Fruit fly (Drosophila melanogaster) whole organism, embryonic: ENCODE data around the gene CG32192.

Experiments
- Atf-2 ChIP-seq: fragments of 200-800 bp; sonication (Bioruptor generic); optimal IDR thresholded peaks from 2 replicates; lab custom pipeline; 2016; ENCODE audit warnings: missing biosample characterization, missing genetic modification characterization
- CG11723 ChIP-seq: fragments of 200-800 bp; sonication (Bioruptor generic); optimal IDR thresholded peaks from 2 replicates; lab custom pipeline; 2017; ENCODE audit warnings: missing biosample characterization, mild to moderate bottlenecking, missing genetic modification characterization
- CG13624 ChIP-seq: fragments of 200-800 bp; sonication (Bioruptor generic); optimal IDR thresholded peaks from 2 replicates; lab custom pipeline; 2016; ENCODE audit warnings: missing biosample characterization, missing genetic modification characterization
- CG14860 ChIP-seq: fragments of 200-800 bp; sonication (Bioruptor generic); IDR thresholded peaks from 3 replicates; pipeline ENCODE4 v1.3.6; 2022; ENCODE audit warnings: missing biosample characterization, missing genetic modification characterization; ENCODE audit not compliant: partially characterized antibody
- CG1529 ChIP-seq: fragments of 200-800 bp; sonication (Bioruptor generic); optimal IDR thresholded peaks from 3 replicates; lab custom pipeline; 2018; ENCODE audit warnings: missing biosample characterization, missing genetic modification characterization
- CG15601 ChIP-seq: fragments of 200-800 bp; sonication (Bioruptor generic); optimal IDR thresholded peaks from 3 replicates; lab custom pipeline; 2019; ENCODE audit warnings: missing biosample characterization, mild to moderate bottlenecking, missing genetic modification characterization, moderate library complexity
- CG16815 ChIP-seq: fragments of 200-800 bp; sonication (Bioruptor generic); optimal IDR thresholded peaks from 3 replicates; lab custom pipeline; 2017; ENCODE audit warnings: missing biosample characterization, mild to moderate bottlenecking, missing genetic modification characterization
- CG18476 ChIP-seq: fragments of 200-800 bp; sonication (Bioruptor generic); optimal IDR thresholded peaks from 2 replicates; lab custom pipeline; 2016; ENCODE audit warnings: missing biosample characterization, mild to moderate bottlenecking, missing genetic modification characterization
- CG30403 ChIP-seq: fragments of 200-800 bp; sonication (Bioruptor generic); optimal IDR thresholded peaks from 3 replicates; lab custom pipeline; 2016; ENCODE audit warnings: missing biosample characterization, missing genetic modification characterization
- CG3281 ChIP-seq: fragments of 200-800 bp; sonication (Bioruptor generic); optimal IDR thresholded peaks from 3 replicates; lab custom pipeline; 2017; ENCODE audit warnings: missing biosample characterization, mild to moderate bottlenecking, missing genetic modification characterization
- CG3726 ChIP-seq: fragments of 200-800 bp; sonication (Bioruptor generic); IDR thresholded peaks from 3 replicates; pipeline ENCODE4, ENCODE4 v1.3.6; 2022; ENCODE audit warnings: missing biosample characterization, missing genetic modification characterization
- CG4617 ChIP-seq: fragments of 200-800 bp; sonication (Bioruptor generic); optimal IDR thresholded peaks from 3 replicates; lab custom pipeline; 2016; ENCODE audit warnings: missing biosample characterization, missing genetic modification characterization, borderline replicate concordance
- CG4730 ChIP-seq: fragments of 200-800 bp; sonication (Bioruptor generic); IDR thresholded peaks from 2 replicates; pipeline ENCODE4 v1.3.6; 2022; ENCODE audit warnings: missing biosample characterization, missing genetic modification characterization
- CG6683 ChIP-seq: fragments of 200-800 bp; sonication (Bioruptor generic); optimal IDR thresholded peaks from 2 replicates; lab custom pipeline; 2017; ENCODE audit warnings: missing biosample characterization, mild to moderate bottlenecking, missing genetic modification characterization, missing genetic modification reagents
- CG7987 ChIP-seq: fragments of 200-800 bp; sonication (Bioruptor generic); optimal IDR thresholded peaks from 2 replicates; lab custom pipeline; 2018; ENCODE audit warnings: missing biosample characterization, mild to moderate bottlenecking, missing genetic modification characterization, moderate library complexity
- CG8290 ChIP-seq, 3 experiments: fragments of 200-800 bp; sonication (Bioruptor generic); optimal IDR thresholded peaks; 2 replicates each; lab custom pipeline; 2016 to 2019; ENCODE audit warnings: missing biosample characterization in 3 of 3, missing genetic modification characterization in 3 of 3, mild to moderate bottlenecking in 2 of 3, moderate library complexity in 1 of 3
- CG9727 ChIP-seq: fragments of 200-800 bp; sonication (Bioruptor generic); optimal IDR thresholded peaks from 3 replicates; lab custom pipeline; 2017; ENCODE audit warnings: missing biosample characterization, mild to moderate bottlenecking, missing genetic modification characterization
- CG9817 ChIP-seq: fragments of 200-800 bp; sonication (Bioruptor generic); optimal IDR thresholded peaks from 2 replicates; lab custom pipeline; 2018; ENCODE audit warnings: missing biosample characterization, mild to moderate bottlenecking, missing genetic modification characterization, moderate library complexity
- CTCF ChIP-seq: fragments of 200-800 bp; sonication (Bioruptor generic); optimal IDR thresholded peaks from 2 replicates; lab custom pipeline; 2017; ENCODE audit warnings: missing biosample characterization, mild to moderate bottlenecking, missing genetic modification characterization, moderate library complexity
- Camta ChIP-seq: fragments of 200-800 bp; sonication (Bioruptor generic); optimal IDR thresholded peaks from 2 replicates; lab custom pipeline; 2016; ENCODE audit warnings: missing biosample characterization, missing genetic modification characterization
- CrebB ChIP-seq: fragments of 200-800 bp; sonication (Bioruptor generic); optimal IDR thresholded peaks from 3 replicates; lab custom pipeline; 2018; ENCODE audit warnings: missing biosample characterization, mild to moderate bottlenecking, missing genetic modification characterization
- Dbx ChIP-seq: fragments of 200-800 bp; sonication (Bioruptor generic); IDR thresholded peaks from 3 replicates; pipeline ENCODE4 v1.3.6; 2022; ENCODE audit warnings: missing biosample characterization, missing genetic modification characterization
- Dip3 ChIP-seq: fragments of 200-800 bp; sonication (Bioruptor generic); optimal IDR thresholded peaks from 3 replicates; lab custom pipeline; 2016; ENCODE audit warnings: missing biosample characterization, missing genetic modification characterization
- Elba2 ChIP-seq: fragments of 200-800 bp; sonication (Bioruptor generic); optimal IDR thresholded peaks from 3 replicates; lab custom pipeline; 2016; ENCODE audit warnings: missing biosample characterization, missing genetic modification characterization
- HLHmδ ChIP-seq: fragments of 200-800 bp; sonication (Bioruptor generic); optimal IDR thresholded peaks from 2 replicates; lab custom pipeline; 2018; ENCODE audit warnings: missing biosample characterization, mild to moderate bottlenecking, missing genetic modification characterization, moderate library complexity
- HmgD ChIP-seq: fragments of 200-800 bp; sonication (Bioruptor generic); optimal IDR thresholded peaks from 3 replicates; lab custom pipeline; 2016; ENCODE audit warnings: missing biosample characterization, missing genetic modification characterization
- Hr78 ChIP-seq, 2 experiments: fragments of 200-800 bp in 1 of 2; fragments of >200 bp in 1 of 2; sonication (Bioruptor generic) in 1 of 2; optimal IDR thresholded peaks; 2 replicates each; lab custom pipeline; 2017 to 2019; ENCODE audit warnings: missing biosample characterization in 2 of 2, missing genetic modification characterization in 2 of 2, mild to moderate bottlenecking in 1 of 2, moderate library complexity in 1 of 2
- MTF-1 ChIP-seq: fragments of 200-800 bp; sonication (Bioruptor generic); optimal IDR thresholded peaks from 2 replicates; lab custom pipeline; 2018; ENCODE audit warnings: missing biosample characterization, mild to moderate bottlenecking, missing genetic modification characterization, borderline replicate concordance
- Mes4 ChIP-seq: fragments of 200-800 bp; sonication (Bioruptor generic); optimal IDR thresholded peaks from 2 replicates; lab custom pipeline; 2016; ENCODE audit warnings: missing biosample characterization, missing genetic modification characterization
- NC2α ChIP-seq: fragments of 200-800 bp; sonication (Bioruptor generic); optimal IDR thresholded peaks from 2 replicates; lab custom pipeline; 2016; ENCODE audit warnings: missing biosample characterization, missing genetic modification characterization
- Six4 ChIP-seq: fragments of 200-800 bp; sonication (Bioruptor generic); optimal IDR thresholded peaks from 2 replicates; lab custom pipeline; 2016; ENCODE audit warnings: missing biosample characterization, missing genetic modification characterization
- abd-A ChIP-seq: fragments of 200-800 bp; sonication (Bioruptor generic); optimal IDR thresholded peaks from 3 replicates; lab custom pipeline; 2019; ENCODE audit warnings: missing biosample characterization, mild to moderate bottlenecking, missing genetic modification characterization, moderate library complexity
- bcd ChIP-seq: fragments of 200-800 bp; sonication (Bioruptor generic); optimal IDR thresholded peaks from 2 replicates; lab custom pipeline; 2017; ENCODE audit warnings: missing biosample characterization, mild to moderate bottlenecking, missing genetic modification characterization
- fru ChIP-seq: fragments of >200 bp; optimal IDR thresholded peaks from 2 replicates; lab custom pipeline; 2017
- grau ChIP-seq: fragments of 200-800 bp; optimal IDR thresholded peaks from 3 replicates; lab custom pipeline; 2019; ENCODE audit warnings: missing biosample characterization, mild to moderate bottlenecking, missing genetic modification characterization, moderate library complexity
- hb ChIP-seq: fragments of 200-800 bp; sonication (Bioruptor generic); IDR thresholded peaks from 3 replicates; pipeline ENCODE4 v1.3.6; 2022; ENCODE audit warnings: missing biosample characterization, missing genetic modification characterization; ENCODE audit not compliant: partially characterized antibody
- hth ChIP-seq: fragments of >200 bp; optimal IDR thresholded peaks from 2 replicates; lab custom pipeline; 2017; ENCODE audit warnings: inconsistent platforms
- jing ChIP-seq: fragments of 200-800 bp; sonication (Bioruptor generic); optimal IDR thresholded peaks from 2 replicates; lab custom pipeline; 2018; ENCODE audit warnings: missing biosample characterization, mild to moderate bottlenecking, missing genetic modification characterization
- ranshi ChIP-seq: fragments of 200-800 bp; sonication (Bioruptor generic); IDR thresholded peaks from 2 replicates; pipeline ENCODE4 v1.3.6; 2022; ENCODE audit warnings: missing biosample characterization, missing genetic modification characterization
- sd ChIP-seq: fragments of 200-800 bp; sonication (Bioruptor generic); optimal IDR thresholded peaks from 3 replicates; lab custom pipeline; 2018; ENCODE audit warnings: missing biosample characterization, mild to moderate bottlenecking, missing genetic modification characterization, moderate library complexity
- sqz ChIP-seq: fragments of 200-800 bp; sonication (Bioruptor generic); optimal IDR thresholded peaks from 3 replicates; lab custom pipeline; 2018; ENCODE audit warnings: missing biosample characterization, mild to moderate bottlenecking, missing genetic modification characterization
- ssp ChIP-seq: fragments of 200-800 bp; sonication (Bioruptor generic); IDR thresholded peaks from 2 replicates; pipeline ENCODE4 v1.3.6; 2022; ENCODE audit warnings: missing biosample characterization, missing genetic modification characterization
- sug ChIP-seq: fragments of 200-800 bp; optimal IDR thresholded peaks from 2 replicates; lab custom pipeline; 2019; ENCODE audit warnings: missing biosample characterization, mild to moderate bottlenecking, missing genetic modification characterization, moderate library complexity
- tin ChIP-seq: fragments of 200-800 bp; sonication (Bioruptor generic); optimal IDR thresholded peaks from 3 replicates; lab custom pipeline; 2016; ENCODE audit warnings: missing biosample characterization, missing genetic modification characterization
- tll ChIP-seq, 2 experiments: fragments of 200-800 bp in 1 of 2; fragments of >200 bp in 1 of 2; sonication (Bioruptor generic) in 1 of 2; optimal IDR thresholded peaks; 2 replicates each; lab custom pipeline; 2017 to 2019; ENCODE audit warnings: missing biosample characterization in 2 of 2, missing genetic modification characterization in 2 of 2, mild to moderate bottlenecking in 1 of 2, moderate library complexity in 1 of 2
- tna ChIP-seq: fragments of 200-800 bp; sonication (Bioruptor generic); IDR thresholded peaks from 2 replicates; pipeline ENCODE4 v1.3.6; 2022; ENCODE audit warnings: missing biosample characterization, missing genetic modification characterization; ENCODE audit not compliant: partially characterized antibody
- vfl ChIP-seq: fragments of 200-800 bp; sonication (Bioruptor generic); optimal IDR thresholded peaks from 2 replicates; lab custom pipeline; 2016; ENCODE audit warnings: missing biosample characterization, missing genetic modification characterization
- vvl ChIP-seq: fragments of 200-800 bp; sonication (Bioruptor generic); IDR thresholded peaks from 2 replicates; pipeline ENCODE4 v1.3.6; 2022; ENCODE audit warnings: missing biosample characterization, missing genetic modification characterization
- zf30C ChIP-seq: fragments of 200-800 bp; sonication (Bioruptor generic); optimal IDR thresholded peaks from 3 replicates; lab custom pipeline; 2018; ENCODE audit warnings: missing biosample characterization, mild to moderate bottlenecking, missing genetic modification characterization

Gene CG32192

dm6 chr3L:18029546-18030300 is 10.4 kb upstream of the CG32192 start (continued):
- TF ChIP-seq tna (GFP tag; lab: Robert Waterston, UW) (no peak), Dbx (GFP tag; lab: Robert Waterston, UW) (peak; percentile 67; the same call in 2 of the 3 replicates), CG15601 (tag; lab: Kevin White, UChicago) (peak; percentile 90), CG7987 (GFP tag; lab: Kevin White, UChicago) (peak; percentile 92), vvl (GFP tag; lab: Robert Waterston, UW) (peak; percentile 81), CG13624 (GFP tag; lab: Kevin White, UChicago) (peak; percentile 19), tin (GFP tag; lab: Kevin White, UChicago) (peak; percentile 44), Six4 (GFP tag; lab: Kevin White, UChicago) (peak; percentile 47), sqz (GFP tag; lab: Kevin White, UChicago) (peak; percentile 44), CrebB (tag; lab: Kevin White, UChicago) (peak; percentile 89), sug (tag; lab: Kevin White, UChicago) (peak; percentile 88), abd-A (tag; lab: Kevin White, UChicago) (peak; percentile 96), ssp (GFP tag; lab: Robert Waterston, UW) (no peak), CG9817 (peak; percentile 21), CG3726 (GFP tag; lab: Robert Waterston, UW) (no peak; the same call in 2 of the 3 replicates), Dip3 (no peak), ranshi (peak; percentile 43; the same call in 1 of the 2 replicates), CTCF (GFP tag; lab: Kevin White, UChicago) (peak; percentile 43), Camta (GFP tag; lab: Kevin White, UChicago) (peak; percentile 81), hth (lab: Kevin White, UChicago) (no peak), CG9727 (GFP tag; lab: Kevin White, UChicago) (peak; percentile 74), CG3281 (GFP tag; lab: Kevin White, UChicago) (peak; percentile 45), CG14860 (no peak), Hr78 (GFP tag; optimal IDR thresholded peaks at IDR 0.05; lab: Kevin White, UChicago) (peak in 1 of 2 experiments; percentile 35), Elba2 (GFP tag; lab: Kevin White, UChicago) (no peak), CG1529 (peak; percentile 65), CG11723 (GFP tag; lab: Kevin White, UChicago) (peak; percentile 72), grau (peak; percentile 84), fru (lab: Kevin White, UChicago) (no peak), sd (peak; percentile 91), HLHmδ (peak; percentile 92), tll (GFP tag; optimal IDR thresholded peaks at IDR 0.05; lab: Kevin White, UChicago) (peak in 1 of 2 experiments; percentile 39), NC2α (GFP tag; lab: Kevin White, UChicago) (peak; percentile 71), CG4730 (GFP tag; lab: Robert Waterston, UW) (no peak), MTF-1 (GFP tag; lab: Kevin White, UChicago) (peak; percentile 89), CG16815 (GFP tag; lab: Kevin White, UChicago) (no peak), HmgD (GFP tag; lab: Kevin White, UChicago) (peak; percentile 45), CG8290 (GFP tag; optimal IDR thresholded peaks at IDR 0.05; lab: Kevin White, UChicago) (peak; percentile 75), CG8290 (tag; optimal IDR thresholded peaks at IDR 0.05; lab: Kevin White, UChicago) (peak; percentile 58 to 92), Atf-2 (GFP tag; lab: Kevin White, UChicago) (peak; percentile 23), CG30403 (GFP tag; lab: Kevin White, UChicago) (peak; percentile 54), Mes4 (GFP tag; lab: Kevin White, UChicago) (peak; percentile 69), bcd (GFP tag; lab: Kevin White, UChicago) (peak; percentile 63), CG18476 (GFP tag; lab: Kevin White, UChicago) (peak; percentile 43), CG4617 (peak; percentile 30), hb (GFP tag; lab: Robert Waterston, UW) (no peak), vfl (GFP tag; lab: Kevin White, UChicago) (no peak), CG6683 (peak; percentile 78), jing (GFP tag; lab: Kevin White, UChicago) (no peak), zf30C (GFP tag; lab: Kevin White, UChicago) (no peak)
